Fruit fly (Drosophila melanogaster): ENCODE results near the gene NimC4.
A peak's percentile ranks its signal among the peaks of the same experiment; 100 is the strongest.

The NimC4 gene

DNA sequence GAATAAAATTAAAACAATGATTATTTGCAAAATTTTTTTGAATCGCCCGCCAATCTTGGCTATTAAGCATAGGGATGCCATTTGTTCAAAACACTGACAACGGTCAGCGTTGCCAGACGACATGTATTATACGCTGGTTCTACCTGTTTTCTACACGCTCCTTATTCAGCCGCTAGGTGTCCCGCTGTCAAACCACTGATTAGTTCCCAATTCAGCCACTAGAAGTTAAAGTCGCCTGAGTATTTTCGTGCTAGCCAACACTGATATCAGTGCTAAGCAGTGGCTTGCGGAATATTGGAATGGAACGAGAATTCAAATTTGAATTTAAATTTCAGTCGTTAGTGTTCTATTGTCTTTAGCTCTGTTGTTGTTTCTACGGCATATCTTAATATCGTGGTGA, 47.2 kb downstream of the NimC4 start (continued):
- TF ChIP-seq CG7987 (GFP tag; optimal IDR thresholded peaks at IDR 0.05): no peak
- TF ChIP-seq CG2129 (GFP tag; IDR thresholded peaks at IDR 0.05; ENCODE audit: partially characterized antibody): no peak
- TF ChIP-seq Fer2 (tag; optimal IDR thresholded peaks at IDR 0.05): no peak
- TF ChIP-seq phol (tag; optimal IDR thresholded peaks at IDR 0.05): no peak
- no peak for TF ChIP-seq bowl (GFP tag; IDR thresholded peaks at IDR 0.05)
- no peak for TF ChIP-seq rib (GFP tag; IDR thresholded peaks at IDR 0.05)
- TF ChIP-seq amos (GFP tag; IDR thresholded peaks at IDR 0.05; ENCODE audit: partially characterized antibody): peak; percentile 74
- no peak for TF ChIP-seq vvl (GFP tag; IDR thresholded peaks at IDR 0.05)
- no peak; the same call in 2 of the 3 replicates for TF ChIP-seq CG14050 (GFP tag; IDR thresholded peaks at IDR 0.05)
- TF ChIP-seq CG6689 (GFP tag; IDR thresholded peaks at IDR 0.05): no peak
- no peak for TF ChIP-seq sr (GFP tag; IDR thresholded peaks at IDR 0.05)
- TF ChIP-seq HLH54F (GFP tag; optimal IDR thresholded peaks at IDR 0.05): peak; percentile 59
- no peak for TF ChIP-seq CG31441 (GFP tag; IDR thresholded peaks at IDR 0.05)
- TF ChIP-seq dmrt11E (tag; optimal IDR thresholded peaks at IDR 0.05): no peak
- TF ChIP-seq CG6813 (GFP tag; optimal IDR thresholded peaks at IDR 0.05): no peak
- TF ChIP-seq CG11504 (tag; optimal IDR thresholded peaks at IDR 0.05): no peak
- peak; percentile 89 for TF ChIP-seq CG3847 (GFP tag; IDR thresholded peaks at IDR 0.05)
- TF ChIP-seq Rfx (GFP tag; IDR thresholded peaks at IDR 0.05): peak; percentile 90; the same call in 1 of the 2 replicates
- no peak for TF ChIP-seq Neu2 (GFP tag; optimal IDR thresholded peaks at IDR 0.05; ENCODE audit: borderline replicate concordance)
- TF ChIP-seq row (GFP tag; IDR thresholded peaks at IDR 0.05): no peak
- TF ChIP-seq chif (GFP tag; optimal IDR thresholded peaks at IDR 0.05): peak in 1 of 2 experiments; percentile 53
- TF ChIP-seq wor (GFP tag; IDR thresholded peaks at IDR 0.05): no peak
- peak; percentile 31 for TF ChIP-seq Dip3 (GFP tag; optimal IDR thresholded peaks at IDR 0.05)
- TF ChIP-seq CG1024 (GFP tag; IDR thresholded peaks at IDR 0.05): no peak
- TF ChIP-seq Dek (tag; optimal IDR thresholded peaks at IDR 0.05): no peak
- TF ChIP-seq CG13296 (GFP tag; optimal IDR thresholded peaks at IDR 0.05): no peak
- TF ChIP-seq inv (GFP tag; IDR thresholded peaks at IDR 0.05; ENCODE audit: partially characterized antibody): peak; percentile 39; the same call in 1 of the 2 replicates
- TF ChIP-seq gce (GFP tag; IDR thresholded peaks at IDR 0.05): no peak
- TF ChIP-seq Lhr (GFP tag; optimal IDR thresholded peaks at IDR 0.05): peak; percentile 81
- no peak for TF ChIP-seq pb (GFP tag; optimal IDR thresholded peaks at IDR 0.05)
- TF ChIP-seq CG7271 (tag; optimal IDR thresholded peaks at IDR 0.05): no peak
- no peak for TF ChIP-seq Bdp1 (GFP tag; optimal IDR thresholded peaks at IDR 0.05)
- TF ChIP-seq CG3995 (GFP tag; optimal IDR thresholded peaks at IDR 0.05): no peak
- TF ChIP-seq CG2875 (GFP tag; optimal IDR thresholded peaks at IDR 0.05): no peak
- TF ChIP-seq CG5245 (GFP tag; optimal IDR thresholded peaks at IDR 0.05): peak; percentile 27
- TF ChIP-seq CG9727 (GFP tag; optimal IDR thresholded peaks at IDR 0.05): no peak
- peak; percentile 72 for TF ChIP-seq tin (GFP tag; optimal IDR thresholded peaks at IDR 0.05)
- no peak for TF ChIP-seq D19A (tag; optimal IDR thresholded peaks at IDR 0.05)
- TF ChIP-seq Sry-δ (GFP tag; optimal IDR thresholded peaks at IDR 0.05): no peak
- TF ChIP-seq CG9817 (tag; optimal IDR thresholded peaks at IDR 0.05): peak; percentile 48
- TF ChIP-seq gsb-n (tag; optimal IDR thresholded peaks at IDR 0.05): no peak
- TF ChIP-seq fu2 (GFP tag; optimal IDR thresholded peaks at IDR 0.05): no peak
- no peak for TF ChIP-seq MESR4 (GFP tag; optimal IDR thresholded peaks at IDR 0.05)
- no peak for TF ChIP-seq CG10543 (GFP tag; optimal IDR thresholded peaks at IDR 0.05)
- TF ChIP-seq run (tag; optimal IDR thresholded peaks at IDR 0.05): no peak
- TF ChIP-seq pzg (GFP tag; optimal IDR thresholded peaks at IDR 0.05): peak; percentile 55
- TF ChIP-seq CG33213 (GFP tag; optimal IDR thresholded peaks at IDR 0.05): peak; percentile 72
- no peak for TF ChIP-seq org-1 (GFP tag; optimal IDR thresholded peaks at IDR 0.05)
- 0 out of 2 replicates have a peak, but pooled peaks have one; percentile 44 for TF ChIP-seq Adf1 (GFP tag; IDR thresholded peaks at IDR 0.05)
- TF ChIP-seq abd-A (tag; optimal IDR thresholded peaks at IDR 0.05): no peak
- no peak for TF ChIP-seq CG3065 (GFP tag; optimal IDR thresholded peaks at IDR 0.05)
